Fruit fly (Drosophila melanogaster) whole organism, embryonic: ENCODE results near the gene RfC4.

Experiments
- Atf6 ChIP-seq: fragments of 200-800 bp; sonication (Bioruptor generic); IDR thresholded peaks from 2 replicates; pipeline ENCODE4 v1.3.6; 2022; ENCODE audit warnings: missing biosample characterization, missing genetic modification characterization
- BtbVII ChIP-seq: fragments of 200-800 bp; sonication (Bioruptor generic); optimal IDR thresholded peaks from 3 replicates; lab custom pipeline; 2017; ENCODE audit warnings: missing biosample characterization, mild to moderate bottlenecking, missing genetic modification characterization
- CG10147 ChIP-seq: fragments of 200-800 bp; sonication (Bioruptor generic); optimal IDR thresholded peaks from 2 replicates; lab custom pipeline; 2019; ENCODE audit warnings: missing biosample characterization, mild to moderate bottlenecking, missing genetic modification characterization, moderate library complexity
- CG11093 ChIP-seq: fragments of 200-800 bp; sonication (Bioruptor generic); IDR thresholded peaks from 3 replicates; pipeline ENCODE4 v1.3.6; 2022; ENCODE audit warnings: missing biosample characterization, missing genetic modification characterization
- CG11504 ChIP-seq: fragments of 200-800 bp; sonication (Bioruptor generic); optimal IDR thresholded peaks from 3 replicates; lab custom pipeline; 2019; ENCODE audit warnings: missing biosample characterization, mild to moderate bottlenecking, missing genetic modification characterization, moderate library complexity
- CG11723 ChIP-seq: fragments of 200-800 bp; sonication (Bioruptor generic); optimal IDR thresholded peaks from 2 replicates; lab custom pipeline; 2017; ENCODE audit warnings: missing biosample characterization, mild to moderate bottlenecking, missing genetic modification characterization
- CG12299 ChIP-seq: fragments of 200-800 bp; sonication (Bioruptor generic); optimal IDR thresholded peaks from 2 replicates; lab custom pipeline; 2018; ENCODE audit warnings: missing biosample characterization, mild to moderate bottlenecking, missing genetic modification characterization
- CG12942 ChIP-seq: fragments of 200-800 bp; sonication (Bioruptor generic); optimal IDR thresholded peaks from 3 replicates; lab custom pipeline; 2016; ENCODE audit warnings: missing biosample characterization, missing genetic modification characterization
- CG15269 ChIP-seq: fragments of 200-800 bp; sonication (Bioruptor generic); optimal IDR thresholded peaks from 2 replicates; lab custom pipeline; 2018; ENCODE audit warnings: missing biosample characterization, mild to moderate bottlenecking, missing genetic modification characterization, moderate library complexity
- CG1529 ChIP-seq: fragments of 200-800 bp; sonication (Bioruptor generic); optimal IDR thresholded peaks from 3 replicates; lab custom pipeline; 2018; ENCODE audit warnings: missing biosample characterization, missing genetic modification characterization
- CG15601 ChIP-seq: fragments of 200-800 bp; sonication (Bioruptor generic); optimal IDR thresholded peaks from 3 replicates; lab custom pipeline; 2019; ENCODE audit warnings: missing biosample characterization, mild to moderate bottlenecking, missing genetic modification characterization, moderate library complexity
- CG18011 ChIP-seq: fragments of 200-800 bp; sonication (Bioruptor generic); optimal IDR thresholded peaks from 2 replicates; lab custom pipeline; 2017; ENCODE audit warnings: missing biosample characterization, missing genetic modification characterization, mild to moderate bottlenecking, moderate library complexity, missing genotype
- CG2116 ChIP-seq: fragments of 200-800 bp; sonication (Bioruptor generic); optimal IDR thresholded peaks from 3 replicates; lab custom pipeline; 2018; ENCODE audit warnings: missing biosample characterization, mild to moderate bottlenecking, missing genetic modification characterization
- CG31441 ChIP-seq: fragments of 200-800 bp; sonication (Bioruptor generic); IDR thresholded peaks from 2 replicates; pipeline ENCODE4 v1.3.6; 2022; ENCODE audit warnings: missing biosample characterization, missing genetic modification characterization
- CG3163 ChIP-seq: fragments of 200-800 bp; sonication (Bioruptor generic); optimal IDR thresholded peaks from 3 replicates; lab custom pipeline; 2016; ENCODE audit warnings: missing biosample characterization, missing genetic modification characterization
- CG5180 ChIP-seq: fragments of 200-800 bp; sonication (Bioruptor generic); optimal IDR thresholded peaks from 3 replicates; lab custom pipeline; 2017; ENCODE audit warnings: missing biosample characterization, missing genetic modification characterization, mild to moderate bottlenecking, moderate library complexity, missing genetic modification reagents
- CG5245 ChIP-seq: fragments of 200-800 bp; sonication (Bioruptor generic); optimal IDR thresholded peaks from 3 replicates; lab custom pipeline; 2016; ENCODE audit warnings: missing biosample characterization, missing genetic modification characterization
- CG6175 ChIP-seq: fragments of 200-800 bp; sonication (Bioruptor generic); IDR thresholded peaks from 3 replicates; pipeline ENCODE4 v1.3.6; 2022; ENCODE audit warnings: missing biosample characterization, missing genetic modification characterization
- CG6791 ChIP-seq: fragments of 200-800 bp; sonication (Bioruptor generic); IDR thresholded peaks from 3 replicates; pipeline ENCODE4 v1.3.6; 2022; ENCODE audit warnings: missing biosample characterization, missing genetic modification characterization; ENCODE audit not compliant: partially characterized antibody
- CG6813 ChIP-seq: fragments of 200-800 bp; sonication (Bioruptor generic); optimal IDR thresholded peaks from 2 replicates; lab custom pipeline; 2017; ENCODE audit warnings: missing biosample characterization, missing genetic modification characterization, mild to moderate bottlenecking, moderate library complexity, missing genetic modification reagents
- CG8290 ChIP-seq, 3 experiments: fragments of 200-800 bp; sonication (Bioruptor generic); optimal IDR thresholded peaks; 2 replicates each; lab custom pipeline; 2016 to 2019; ENCODE audit warnings: missing biosample characterization in 3 of 3, missing genetic modification characterization in 3 of 3, mild to moderate bottlenecking in 2 of 3, moderate library complexity in 1 of 3
- CG9437 ChIP-seq: fragments of 200-800 bp; sonication (Bioruptor generic); optimal IDR thresholded peaks from 2 replicates; lab custom pipeline; 2018; ENCODE audit warnings: missing biosample characterization, mild to moderate bottlenecking, missing genetic modification characterization
- Camta ChIP-seq: fragments of 200-800 bp; sonication (Bioruptor generic); optimal IDR thresholded peaks from 2 replicates; lab custom pipeline; 2016; ENCODE audit warnings: missing biosample characterization, missing genetic modification characterization
- Dfd ChIP-seq, 2 experiments: fragments of >200 bp; optimal IDR thresholded peaks; 2 replicates each; lab custom pipeline; 2017; ENCODE audit warnings: missing biosample characterization in 2 of 2, missing genetic modification characterization in 2 of 2
- GATAe ChIP-seq: fragments of 200-800 bp; sonication (Bioruptor generic); conservative IDR thresholded peaks from 2 replicates; pipeline ENCODE4 v1.3.6; 2022; ENCODE audit warnings: missing biosample characterization, missing genetic modification characterization
- Gug ChIP-seq: fragments of 200-800 bp; sonication (Bioruptor generic); IDR thresholded peaks from 4 replicates; pipeline ENCODE4 v1.3.6; 2022; ENCODE audit warnings: missing biosample characterization, missing genetic modification characterization
- HHEX ChIP-seq: fragments of 200-800 bp; sonication (Bioruptor generic); optimal IDR thresholded peaks from 3 replicates; lab custom pipeline; 2017; ENCODE audit warnings: missing biosample characterization, mild to moderate bottlenecking, missing genetic modification characterization, missing genetic modification reagents
- Hand ChIP-seq: fragments of 200-800 bp; sonication (Bioruptor generic); optimal IDR thresholded peaks from 2 replicates; lab custom pipeline; 2017; ENCODE audit warnings: mild to moderate bottlenecking, missing biosample characterization, missing genetic modification reagents, missing genetic modification characterization
- NfI ChIP-seq: fragments of 200-800 bp; sonication (Bioruptor generic); optimal IDR thresholded peaks from 3 replicates; lab custom pipeline; 2018; ENCODE audit warnings: missing biosample characterization, mild to moderate bottlenecking, missing genetic modification characterization, moderate library complexity
- ab ChIP-seq: fragments of 200-800 bp; sonication (Bioruptor generic); optimal IDR thresholded peaks from 2 replicates; lab custom pipeline; 2016; ENCODE audit warnings: missing biosample characterization, missing genetic modification characterization
- ara ChIP-seq: fragments of 200-800 bp; sonication (Bioruptor generic); IDR thresholded peaks from 2 replicates; pipeline ENCODE4 v1.3.6; 2022; ENCODE audit warnings: missing biosample characterization, missing genetic modification characterization
- corto ChIP-seq: fragments of 200-800 bp; sonication (Bioruptor generic); optimal IDR thresholded peaks from 2 replicates; lab custom pipeline; 2016; ENCODE audit warnings: missing biosample characterization, mild to moderate bottlenecking, missing genetic modification characterization, moderate library complexity
- dimm ChIP-seq: fragments of 200-800 bp; sonication (Bioruptor generic); IDR thresholded peaks from 2 replicates; pipeline ENCODE4 v1.3.6; 2022; ENCODE audit warnings: missing biosample characterization, missing genetic modification characterization
- exex ChIP-seq: fragments of 200-800 bp; sonication (Bioruptor generic); optimal IDR thresholded peaks from 4 replicates; lab custom pipeline; 2018; ENCODE audit warnings: missing biosample characterization, mild to moderate bottlenecking, missing genetic modification characterization, moderate library complexity
- grn ChIP-seq: fragments of 200-800 bp; sonication (Bioruptor generic); optimal IDR thresholded peaks from 3 replicates; lab custom pipeline; 2017; ENCODE audit warnings: missing biosample characterization, missing genetic modification characterization
- gro ChIP-seq: fragments of 200-800 bp; sonication (Bioruptor generic); optimal IDR thresholded peaks from 2 replicates; lab custom pipeline; 2016; ENCODE audit warnings: missing biosample characterization, missing genetic modification characterization
- gsb-n ChIP-seq: fragments of 200-800 bp; sonication (Bioruptor generic); optimal IDR thresholded peaks from 3 replicates; lab custom pipeline; 2018; ENCODE audit warnings: missing biosample characterization, mild to moderate bottlenecking, missing genetic modification characterization
- hkb ChIP-seq, 2 experiments: fragments of 200-800 bp in 1 of 2; fragments of >200 bp in 1 of 2; sonication (Bioruptor generic) in 1 of 2; IDR thresholded peaks in 1 of 2; optimal IDR thresholded peaks in 1 of 2; 2 replicates each; pipeline versions ENCODE4 v1.3.6 to Lab custom; 2017 to 2022; ENCODE audit warnings: missing biosample characterization in 1 of 2, missing genetic modification characterization in 1 of 2
- hth ChIP-seq: fragments of >200 bp; optimal IDR thresholded peaks from 2 replicates; lab custom pipeline; 2017; ENCODE audit warnings: inconsistent platforms
- jing ChIP-seq: fragments of 200-800 bp; sonication (Bioruptor generic); optimal IDR thresholded peaks from 2 replicates; lab custom pipeline; 2018; ENCODE audit warnings: missing biosample characterization, mild to moderate bottlenecking, missing genetic modification characterization
- lab ChIP-seq: fragments of 200-800 bp; sonication (Bioruptor generic); optimal IDR thresholded peaks from 3 replicates; lab custom pipeline; 2017; ENCODE audit warnings: missing biosample characterization, missing genetic modification characterization, mild to moderate bottlenecking, moderate library complexity, missing genetic modification reagents
- odd ChIP-seq: fragments of 200-800 bp; sonication (Bioruptor generic); optimal IDR thresholded peaks from 2 replicates; lab custom pipeline; 2017; ENCODE audit warnings: missing biosample characterization, mild to moderate bottlenecking, missing genetic modification characterization
- otp ChIP-seq: fragments of 200-800 bp; sonication (Bioruptor generic); IDR thresholded peaks from 3 replicates; pipeline ENCODE4, ENCODE4 v1.3.6; 2022; ENCODE audit warnings: missing biosample characterization, missing genetic modification characterization
- p53 ChIP-seq: fragments of 200-800 bp; sonication (Bioruptor generic); optimal IDR thresholded peaks from 2 replicates; lab custom pipeline; 2016; ENCODE audit warnings: missing biosample characterization, missing genetic modification characterization
- pan ChIP-seq, 4 experiments: fragments of >200 bp in 3 of 4; fragments of 200-800 bp in 1 of 4; sonication (Bioruptor generic) in 1 of 4; optimal IDR thresholded peaks in 3 of 4; IDR thresholded peaks in 1 of 4; 2 replicates each; pipeline versions ENCODE4 v1.3.6 to Lab custom; 2017 to 2022; ENCODE audit warnings: missing biosample characterization in 2 of 4, missing genetic modification characterization in 2 of 4, mixed read lengths in 1 of 4
- slbo ChIP-seq: fragments of 200-800 bp; sonication (Bioruptor generic); IDR thresholded peaks from 2 replicates; pipeline ENCODE4 v1.3.6; 2022; ENCODE audit warnings: missing biosample characterization, missing genetic modification characterization
- tap ChIP-seq: fragments of 200-800 bp; optimal IDR thresholded peaks from 3 replicates; lab custom pipeline; 2019; ENCODE audit warnings: missing biosample characterization, mild to moderate bottlenecking, missing genetic modification characterization, moderate library complexity
- toy ChIP-seq: fragments of 200-800 bp; sonication (Bioruptor generic); IDR thresholded peaks from 2 replicates; pipeline ENCODE4 v1.3.6; 2022; ENCODE audit warnings: missing biosample characterization, missing genetic modification characterization
- zfh1 ChIP-seq: fragments of 200-800 bp; sonication (Bioruptor generic); IDR thresholded peaks from 3 replicates; pipeline ENCODE4 v1.3.6; 2022; ENCODE audit warnings: missing biosample characterization, missing genetic modification characterization

The RfC4 gene

dm6 chr3L:4102496-4103257, 33.2 kb downstream of the RfC4 start, which contains the start of gene CG14995 (continued):
- TF ChIP-seq gsb-n (tag; lab: Kevin White, UChicago): no peak
- TF ChIP-seq CG9437 (GFP tag; lab: Kevin White, UChicago): peak; percentile 27
- TF ChIP-seq hkb (optimal IDR thresholded peaks at IDR 0.05; lab: Kevin White, UChicago): no peak
- peak; percentile 43 for TF ChIP-seq hkb (GFP tag; IDR thresholded peaks at IDR 0.05; lab: Robert Waterston, UW)
- TF ChIP-seq CG6175 (GFP tag; lab: Robert Waterston, UW): no peak
- no peak for TF ChIP-seq Gug (GFP tag; lab: Robert Waterston, UW)
- TF ChIP-seq zfh1: no peak
- TF ChIP-seq CG10147 (GFP tag; lab: Kevin White, UChicago): no peak
- no peak for TF ChIP-seq dimm
- TF ChIP-seq otp (GFP tag; lab: Robert Waterston, UW): no peak
- TF ChIP-seq Dfd (GFP tag; optimal IDR thresholded peaks at IDR 0.05; lab: Kevin White, UChicago): no peak
- TF ChIP-seq CG12299 (tag; lab: Kevin White, UChicago): peak; percentile 64
- TF ChIP-seq CG1529 (GFP tag; lab: Kevin White, UChicago): no peak
- no peak for TF ChIP-seq CG12942 (GFP tag; lab: Kevin White, UChicago)
- peak; percentile 14 for TF ChIP-seq CG11504
- peak; percentile 35 for TF ChIP-seq tap (tag; lab: Kevin White, UChicago)
- no peak for TF ChIP-seq CG31441
- TF ChIP-seq BtbVII (GFP tag; lab: Kevin White, UChicago): peak; percentile 79
- TF ChIP-seq jing (GFP tag; lab: Kevin White, UChicago): no peak
- TF ChIP-seq hth (lab: Kevin White, UChicago): no peak
- TF ChIP-seq CG15269: no peak
- TF ChIP-seq Atf6 (GFP tag; lab: Robert Waterston, UW): peak; percentile 42; the same call in 1 of the 2 replicates
- TF ChIP-seq slbo: peak; percentile 41
- peak; percentile 63; the same call in 2 of the 3 replicates for TF ChIP-seq CG6791 (GFP tag; lab: Robert Waterston, UW)
- no peak for TF ChIP-seq ab (GFP tag; lab: Kevin White, UChicago)
- TF ChIP-seq CG5245 (GFP tag; lab: Kevin White, UChicago): no peak
- TF ChIP-seq odd (GFP tag; lab: Kevin White, UChicago): peak; percentile 14
- no peak for TF ChIP-seq p53 (GFP tag; lab: Kevin White, UChicago)
- no peak for TF ChIP-seq ara (GFP tag; lab: Robert Waterston, UW)
- TF ChIP-seq toy (GFP tag; lab: Robert Waterston, UW): no peak
- TF ChIP-seq HHEX (GFP tag; lab: Kevin White, UChicago): peak; percentile 7
- TF ChIP-seq pan (optimal IDR thresholded peaks at IDR 0.05; lab: Kevin White, UChicago): no peak
- TF ChIP-seq pan (GFP tag; optimal IDR thresholded peaks at IDR 0.05 in 1 of 2, IDR thresholded peaks at IDR 0.05 in 1 of 2): no peak
- no peak for TF ChIP-seq corto (GFP tag; lab: Kevin White, UChicago)
- peak; percentile 24 for TF ChIP-seq gro
- TF ChIP-seq CG2116 (GFP tag; lab: Kevin White, UChicago): peak; percentile 30
- TF ChIP-seq CG6813 (GFP tag; lab: Kevin White, UChicago): no peak
- no peak for TF ChIP-seq Camta

- peak; percentile 5 for TF ChIP-seq lab
- TF ChIP-seq CG15601 (tag; lab: Kevin White, UChicago): peak; percentile 3
- peak; percentile 29; the same call in 1 of the 2 replicates for TF ChIP-seq GATAe (GFP tag; lab: Robert Waterston, UW)
- TF ChIP-seq CG11723: no peak
- no peak for TF ChIP-seq CG3163 (GFP tag; lab: Kevin White, UChicago)
- TF ChIP-seq CG18011 (GFP tag; lab: Kevin White, UChicago): no peak
- no peak for TF ChIP-seq CG8290 (GFP tag; optimal IDR thresholded peaks at IDR 0.05; lab: Kevin White, UChicago)
- peak in 1 of 2 experiments; percentile 28 for TF ChIP-seq CG8290 (tag; optimal IDR thresholded peaks at IDR 0.05; lab: Kevin White, UChicago)
- no peak for TF ChIP-seq NfI (GFP tag; lab: Kevin White, UChicago)
- TF ChIP-seq CG5180 (GFP tag; lab: Kevin White, UChicago): peak; percentile 20
- TF ChIP-seq CG11093 (GFP tag; lab: Robert Waterston, UW): no peak
- peak; percentile 95 for TF ChIP-seq exex (tag; lab: Kevin White, UChicago)
- no peak for TF ChIP-seq Hand (GFP tag; lab: Kevin White, UChicago)
- peak; percentile 32 for TF ChIP-seq grn (GFP tag; lab: Kevin White, UChicago)
Measured at dm6 chr3L:4099194-4099593, 36.6 kb downstream of the RfC4 start.
